Fruit fly (Drosophila melanogaster): Measurements from ENCODE around the gene His2Av.
A peak's percentile ranks its signal among the peaks of the same experiment; 100 is the strongest.

His2Av gene

DNA sequence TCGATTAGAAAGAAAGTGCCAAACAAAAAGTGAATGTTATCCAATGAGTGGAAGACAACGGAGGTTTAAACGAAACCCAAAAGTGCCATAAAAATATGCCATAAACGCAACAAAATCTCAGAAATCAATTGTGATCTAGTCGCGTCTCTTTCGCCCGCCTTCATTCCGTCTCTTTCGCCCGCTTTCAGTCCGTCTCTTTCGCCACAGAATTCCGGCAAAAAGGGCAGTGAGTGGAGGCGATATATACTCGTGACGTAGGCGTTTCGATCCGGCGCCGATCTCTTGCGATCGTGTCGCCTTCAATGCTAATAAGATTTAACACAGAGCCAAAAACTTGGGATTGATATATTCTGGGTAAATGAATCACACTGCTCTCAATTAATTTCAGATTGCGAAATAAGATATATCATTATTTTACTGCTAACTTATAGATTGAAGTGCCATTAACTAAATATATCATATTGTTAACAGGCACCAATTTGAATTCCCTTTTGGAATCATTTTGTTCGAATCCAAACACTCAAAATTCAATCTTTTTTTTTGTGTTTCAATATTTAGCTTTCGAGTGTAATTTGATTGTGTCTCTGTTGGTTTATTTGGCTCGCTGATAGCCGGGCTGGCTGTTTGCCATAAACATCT is 21.5 kb downstream of the His2Av start (continued):
- TF ChIP-seq Ets97D (GFP tag; optimal IDR thresholded peaks at IDR 0.05) (peak; percentile 34), dpn (GFP tag; optimal IDR thresholded peaks at IDR 0.05) (peak; percentile 48 to 56), da (GFP tag; optimal IDR thresholded peaks at IDR 0.05) (no peak), CG7745 (tag; optimal IDR thresholded peaks at IDR 0.05) (no peak), hbn (GFP tag; IDR thresholded peaks at IDR 0.05; ENCODE audit: partially characterized antibody) (no peak), CG12659 (GFP tag; optimal IDR thresholded peaks at IDR 0.05) (peak; percentile 58), CG4282 (GFP tag; optimal IDR thresholded peaks at IDR 0.05) (no peak), Scr (GFP tag; IDR thresholded peaks at IDR 0.05; ENCODE audit: partially characterized antibody) (no peak), kah (GFP tag; optimal IDR thresholded peaks at IDR 0.05) (no peak), CG10543 (GFP tag; optimal IDR thresholded peaks at IDR 0.05) (peak; percentile 72), CG2678 (tag; optimal IDR thresholded peaks at IDR 0.05) (peak; percentile 80), lilli (GFP tag; optimal IDR thresholded peaks at IDR 0.05) (peak; percentile 46), ttk (GFP tag; IDR thresholded peaks at IDR 0.05) (no peak), CG7357 (GFP tag; IDR thresholded peaks at IDR 0.05) (no peak), CG32772 (GFP tag; IDR thresholded peaks at IDR 0.05) (no peak), chinmo (GFP tag; IDR thresholded peaks at IDR 0.05; ENCODE audit: partially characterized antibody) (no peak), mam (GFP tag; optimal IDR thresholded peaks at IDR 0.05) (peak; percentile 30), H15 (GFP tag; IDR thresholded peaks at IDR 0.05) (no peak), odd (GFP tag; optimal IDR thresholded peaks at IDR 0.05) (peak; percentile 35), Abd-B (GFP tag; optimal IDR thresholded peaks at IDR 0.05) (peak; percentile 55), Sry-β (GFP tag; optimal IDR thresholded peaks at IDR 0.05) (no peak), CG15696 (tag; optimal IDR thresholded peaks at IDR 0.05) (no peak), CG18599 (GFP tag; optimal IDR thresholded peaks at IDR 0.05) (peak; percentile 23), eyg (GFP tag; optimal IDR thresholded peaks at IDR 0.05) (no peak), ftz-f1 (GFP tag; optimal IDR thresholded peaks at IDR 0.05) (no peak), nerfin-1 (tag; optimal IDR thresholded peaks at IDR 0.05) (no peak), nau (GFP tag; optimal IDR thresholded peaks at IDR 0.05) (no peak), CG3407 (GFP tag; optimal IDR thresholded peaks at IDR 0.05) (no peak), Hr39 (optimal IDR thresholded peaks at IDR 0.05) (no peak), croc (GFP tag; conservative IDR thresholded peaks at IDR 0.05) (no peak), CG1602 (GFP tag; optimal IDR thresholded peaks at IDR 0.05) (peak; percentile 38), CG13894 (tag; optimal IDR thresholded peaks at IDR 0.05) (peak; percentile 81), CG1647 (GFP tag; optimal IDR thresholded peaks at IDR 0.05) (no peak), CG9727 (GFP tag; optimal IDR thresholded peaks at IDR 0.05) (peak; percentile 23), hth (optimal IDR thresholded peaks at IDR 0.05) (no peak), CG7839 (tag; optimal IDR thresholded peaks at IDR 0.05) (peak; percentile 67), onecut (GFP tag; IDR thresholded peaks at IDR 0.05) (no peak), CG7372 (GFP tag; IDR thresholded peaks at IDR 0.05) (no peak), Mad (GFP tag; optimal IDR thresholded peaks at IDR 0.05) (no peak), Elba2 (GFP tag; optimal IDR thresholded peaks at IDR 0.05) (no peak), p53 (GFP tag; optimal IDR thresholded peaks at IDR 0.05) (no peak), Atf6 (GFP tag; IDR thresholded peaks at IDR 0.05) (peak; percentile 53; the same call in 1 of the 2 replicates), Fer1 (GFP tag; optimal IDR thresholded peaks at IDR 0.05) (peak; percentile 51), CG6175 (GFP tag; IDR thresholded peaks at IDR 0.05) (0 out of 3 replicates have a peak, but pooled peaks have one; percentile 28), CG12744 (GFP tag; optimal IDR thresholded peaks at IDR 0.05) (peak; percentile 40), E2f2 (GFP tag; IDR thresholded peaks at IDR 0.05) (0 out of 2 replicates have a peak, but pooled peaks have one; percentile 21), bigmax (GFP tag; optimal IDR thresholded peaks at IDR 0.05) (no peak), toy (GFP tag; IDR thresholded peaks at IDR 0.05) (no peak), CG12236 (GFP tag; optimal IDR thresholded peaks at IDR 0.05) (peak; percentile 9), CG7928 (GFP tag; optimal IDR thresholded peaks at IDR 0.05) (no peak), CG3163 (GFP tag; optimal IDR thresholded peaks at IDR 0.05) (no peak)
